Fruit fly (Drosophila melanogaster) whole organism, prepupa: ENCODE measurements around the gene mip130.
A peak's percentile ranks its signal among the peaks of the same experiment; 100 is the strongest.

Source experiments
- CG10631 ChIP-seq: fragments of 200-800 bp; sonication (Bioruptor generic); optimal IDR thresholded peaks from 2 replicates; lab custom pipeline; 2016; ENCODE audit warnings: missing biosample characterization, missing genetic modification characterization
- CG11294 ChIP-seq: fragments of 200-800 bp; sonication (Bioruptor generic); IDR thresholded peaks from 2 replicates; pipeline ENCODE4 v1.3.6; 2022; ENCODE audit warnings: missing biosample characterization, missing genetic modification characterization
- CG11762 ChIP-seq: fragments of 200-800 bp; sonication (Bioruptor generic); optimal IDR thresholded peaks from 3 replicates; lab custom pipeline; 2016; ENCODE audit warnings: missing biosample characterization, missing genetic modification characterization; ENCODE audit not compliant: insufficient read depth
- CG15336 ChIP-seq: fragments of 200-800 bp; sonication (Bioruptor generic); IDR thresholded peaks from 2 replicates; pipeline ENCODE4 v1.3.6; 2022; ENCODE audit warnings: missing biosample characterization, missing genetic modification characterization
- CG1621 ChIP-seq: fragments of 200-800 bp; sonication (Bioruptor generic); optimal IDR thresholded peaks from 3 replicates; lab custom pipeline; 2018; ENCODE audit warnings: missing biosample characterization, mild to moderate bottlenecking, missing genetic modification characterization
- CG3032 ChIP-seq: fragments of 200-800 bp; optimal IDR thresholded peaks from 2 replicates; lab custom pipeline; 2019; ENCODE audit warnings: missing biosample characterization, mild to moderate bottlenecking, missing genetic modification characterization, moderate library complexity
- CG31627 ChIP-seq: fragments of 200-800 bp; sonication (Bioruptor generic); optimal IDR thresholded peaks from 3 replicates; lab custom pipeline; 2016; ENCODE audit warnings: missing biosample characterization, missing genetic modification characterization
- CG32006 ChIP-seq: fragments of 200-800 bp; sonication (Bioruptor generic); optimal IDR thresholded peaks from 3 replicates; lab custom pipeline; 2017; ENCODE audit warnings: missing biosample characterization, mild to moderate bottlenecking, missing genetic modification characterization
- CG4318 ChIP-seq: fragments of 200-800 bp; sonication (Bioruptor generic); optimal IDR thresholded peaks from 3 replicates; lab custom pipeline; 2017; ENCODE audit warnings: missing biosample characterization, mild to moderate bottlenecking, missing genetic modification characterization
- CG6163 ChIP-seq: fragments of 200-800 bp; sonication (Bioruptor generic); IDR thresholded peaks from 3 replicates; pipeline ENCODE4 v1.3.6; 2022; ENCODE audit warnings: missing biosample characterization, missing genetic modification characterization
- CG6792 ChIP-seq: fragments of 200-800 bp; sonication (Bioruptor generic); optimal IDR thresholded peaks from 3 replicates; lab custom pipeline; 2016; ENCODE audit warnings: missing biosample characterization, missing genetic modification characterization
- CG6808 ChIP-seq: fragments of 200-800 bp; sonication (Bioruptor generic); optimal IDR thresholded peaks from 3 replicates; lab custom pipeline; 2017; ENCODE audit warnings: missing biosample characterization, missing genetic modification characterization, mild to moderate bottlenecking, moderate library complexity, missing genetic modification reagents
- CG6854 ChIP-seq: fragments of 200-800 bp; sonication (Bioruptor generic); optimal IDR thresholded peaks from 2 replicates; lab custom pipeline; 2017; ENCODE audit warnings: missing biosample characterization, mild to moderate bottlenecking, missing genetic modification characterization
- CG7368 ChIP-seq: fragments of 200-800 bp; sonication (Bioruptor generic); optimal IDR thresholded peaks from 3 replicates; lab custom pipeline; 2016; ENCODE audit warnings: missing biosample characterization, missing genetic modification characterization
- CG8319 ChIP-seq: fragments of 200-800 bp; sonication (Bioruptor generic); optimal IDR thresholded peaks from 3 replicates; lab custom pipeline; 2016; ENCODE audit warnings: missing biosample characterization, missing genetic modification characterization
- CG9139 ChIP-seq: fragments of 200-800 bp; sonication (Bioruptor generic); optimal IDR thresholded peaks from 3 replicates; lab custom pipeline; 2017; ENCODE audit warnings: missing biosample characterization, mild to moderate bottlenecking, missing genetic modification characterization
- Eip75B ChIP-seq: fragments of 200-800 bp; sonication (Bioruptor generic); optimal IDR thresholded peaks from 3 replicates; lab custom pipeline; 2016; ENCODE audit warnings: missing biosample characterization, missing genetic modification characterization
- Eip78C ChIP-seq: fragments of 200-800 bp; sonication (Bioruptor generic); peaks from one replicate; lab custom pipeline; 2016; ENCODE audit warnings: missing biosample characterization, missing genetic modification characterization
- Ets21C ChIP-seq: fragments of 200-800 bp; sonication (Bioruptor generic); optimal IDR thresholded peaks from 3 replicates; lab custom pipeline; 2016; ENCODE audit warnings: missing biosample characterization, missing genetic modification characterization
- Gug ChIP-seq: fragments of 200-800 bp; sonication (Bioruptor generic); IDR thresholded peaks from 2 replicates; pipeline ENCODE4 v1.3.6; 2022; ENCODE audit warnings: missing biosample characterization, missing genetic modification characterization
- Lpt ChIP-seq: fragments of 200-800 bp; sonication (Bioruptor generic); optimal IDR thresholded peaks from 3 replicates; lab custom pipeline; 2016; ENCODE audit warnings: missing biosample characterization, missing genetic modification characterization
- Met ChIP-seq: fragments of 200-800 bp; sonication (Bioruptor generic); optimal IDR thresholded peaks from 3 replicates; lab custom pipeline; 2016; ENCODE audit warnings: missing biosample characterization, missing genetic modification characterization
- OdsH ChIP-seq: fragments of 200-800 bp; sonication (Bioruptor generic); optimal IDR thresholded peaks from 3 replicates; lab custom pipeline; 2016; ENCODE audit warnings: missing biosample characterization, missing genetic modification characterization
- Smox ChIP-seq: fragments of 200-800 bp; sonication (Bioruptor generic); optimal IDR thresholded peaks from 3 replicates; lab custom pipeline; 2016; ENCODE audit warnings: missing biosample characterization, missing genetic modification characterization
- Sox102F ChIP-seq: fragments of 200-800 bp; sonication (Bioruptor generic); optimal IDR thresholded peaks from 2 replicates; lab custom pipeline; 2016; ENCODE audit warnings: missing biosample characterization, mild to moderate bottlenecking, missing genetic modification characterization
- Sox14 ChIP-seq: fragments of 200-800 bp; sonication (Bioruptor generic); optimal IDR thresholded peaks from 3 replicates; lab custom pipeline; 2016; ENCODE audit warnings: missing biosample characterization, missing genetic modification characterization
- achi ChIP-seq: fragments of 200-800 bp; sonication (Bioruptor generic); optimal IDR thresholded peaks from 3 replicates; lab custom pipeline; 2016; ENCODE audit warnings: missing biosample characterization, missing genetic modification characterization
- acj6 ChIP-seq: fragments of 200-800 bp; sonication (Bioruptor generic); optimal IDR thresholded peaks from 3 replicates; lab custom pipeline; 2016; ENCODE audit warnings: missing biosample characterization, missing genetic modification characterization
- cyc ChIP-seq: fragments of 200-800 bp; sonication (Bioruptor generic); optimal IDR thresholded peaks from 3 replicates; lab custom pipeline; 2016; ENCODE audit warnings: missing biosample characterization, missing genetic modification characterization
- dac ChIP-seq: fragments of 200-800 bp; sonication (Bioruptor generic); optimal IDR thresholded peaks from 2 replicates; lab custom pipeline; 2017; ENCODE audit warnings: missing biosample characterization, mild to moderate bottlenecking, missing genetic modification characterization
- fd59A ChIP-seq: fragments of 200-800 bp; sonication (Bioruptor generic); optimal IDR thresholded peaks from 2 replicates; lab custom pipeline; 2017; ENCODE audit warnings: missing biosample characterization, mild to moderate bottlenecking, missing genetic modification characterization, missing genetic modification reagents
- fd85E ChIP-seq: fragments of 200-800 bp; sonication (Bioruptor generic); optimal IDR thresholded peaks from 3 replicates; lab custom pipeline; 2016; ENCODE audit warnings: missing biosample characterization, missing genetic modification characterization
- fkh ChIP-seq: fragments of 200-800 bp; sonication (Bioruptor generic); optimal IDR thresholded peaks from 3 replicates; lab custom pipeline; 2017; ENCODE audit warnings: missing biosample characterization, mild to moderate bottlenecking, missing genetic modification characterization, moderate library complexity
- net ChIP-seq: fragments of 200-800 bp; sonication (Bioruptor generic); optimal IDR thresholded peaks from 3 replicates; lab custom pipeline; 2016; ENCODE audit warnings: missing biosample characterization, missing genetic modification characterization
- salr ChIP-seq, 2 experiments: fragments of 200-800 bp; sonication (Bioruptor generic); optimal IDR thresholded peaks; 3 replicates each; lab custom pipeline; 2016 to 2018; ENCODE audit warnings: missing biosample characterization in 2 of 2, missing genetic modification characterization in 2 of 2, mild to moderate bottlenecking in 1 of 2
- ss ChIP-seq, 2 experiments: fragments of 200-800 bp; sonication (Bioruptor generic); optimal IDR thresholded peaks; 2 replicates in 1 of 2; 3 replicates in 1 of 2; lab custom pipeline; 2017 to 2018; ENCODE audit warnings: mild to moderate bottlenecking in 2 of 2, missing biosample characterization in 2 of 2, missing genetic modification characterization in 2 of 2, moderate library complexity in 1 of 2
- svp ChIP-seq: fragments of 200-800 bp; sonication (Bioruptor generic); peaks from one replicate; lab custom pipeline; 2016; ENCODE audit warnings: missing biosample characterization, missing genetic modification characterization
- topi ChIP-seq: fragments of 200-800 bp; sonication (Bioruptor generic); optimal IDR thresholded peaks from 3 replicates; lab custom pipeline; 2016; ENCODE audit warnings: missing biosample characterization, missing genetic modification characterization
- vri ChIP-seq: fragments of 200-800 bp; sonication (Bioruptor generic); optimal IDR thresholded peaks from 3 replicates; lab custom pipeline; 2016; ENCODE audit warnings: missing biosample characterization, mild to moderate bottlenecking, missing genetic modification characterization

Gene mip130

DNA sequence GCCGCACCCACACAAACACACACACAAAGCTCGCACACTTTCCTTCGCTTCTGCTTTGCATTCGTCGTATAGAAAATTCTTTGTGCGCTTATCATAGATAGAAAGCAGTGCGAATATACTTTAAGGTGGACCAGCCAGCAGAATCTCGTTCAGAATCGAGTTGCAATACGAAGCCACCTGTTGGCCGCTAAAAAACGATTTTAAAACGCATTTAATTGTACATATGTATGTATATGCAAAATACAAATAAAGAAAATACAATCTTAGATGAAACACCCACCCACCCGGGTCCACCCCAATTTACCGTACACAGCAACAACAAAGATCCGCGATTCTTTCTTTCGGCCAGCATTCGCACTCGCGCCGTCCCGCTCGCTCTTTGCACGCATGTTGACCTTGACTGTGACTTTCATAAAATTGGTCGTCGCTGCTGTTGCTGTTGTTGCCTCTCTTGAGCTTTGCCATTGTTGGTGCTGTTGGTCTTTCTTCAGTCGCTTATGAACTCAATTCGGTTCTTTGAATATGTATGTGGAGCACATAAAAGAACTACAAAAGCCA lies 40.5 kb downstream of the mip130 start (continued):
- TF ChIP-seq Eip78C (GFP tag; lab: Kevin White, UChicago) (peak; percentile 94), Smox (GFP tag; lab: Kevin White, UChicago) (peak; percentile 89), CG6792 (GFP tag; lab: Kevin White, UChicago) (peak; percentile 89), CG15336 (peak; percentile 97), CG32006 (peak; percentile 92), CG6854 (peak; percentile 89), CG3032 (tag; lab: Kevin White, UChicago) (peak; percentile 79), CG7368 (GFP tag; lab: Kevin White, UChicago) (peak; percentile 76), cyc (GFP tag; lab: Kevin White, UChicago) (peak; percentile 84), CG11762 (GFP tag; lab: Kevin White, UChicago) (peak; percentile 86), salr (GFP tag; optimal IDR thresholded peaks at IDR 0.05; lab: Kevin White, UChicago) (peak; percentile 69 to 89), net (GFP tag; lab: Kevin White, UChicago) (peak; percentile 92), CG4318 (GFP tag; lab: Kevin White, UChicago) (peak; percentile 81), CG11294 (GFP tag; lab: Robert Waterston, UW) (peak; percentile 88), ss (GFP tag; optimal IDR thresholded peaks at IDR 0.05; lab: Kevin White, UChicago) (peak; percentile 61 to 83), acj6 (GFP tag; lab: Kevin White, UChicago) (peak; percentile 90), Gug (GFP tag; lab: Robert Waterston, UW) (peak; percentile 93), fd85E (GFP tag; lab: Kevin White, UChicago) (peak; percentile 57), svp (GFP tag; lab: Kevin White, UChicago) (peak; percentile 88), Lpt (peak; percentile 85), dac (peak; percentile 74), fkh (GFP tag; lab: Kevin White, UChicago) (no peak), Ets21C (GFP tag; lab: Kevin White, UChicago) (peak; percentile 79)

dm6 chrX:1949598-1949997 lies 41.6 kb downstream of the mip130 start:
- no peak for TF ChIP-seq OdsH (GFP tag; lab: Kevin White, UChicago)
- no peak for TF ChIP-seq acj6 (GFP tag; lab: Kevin White, UChicago)
- TF ChIP-seq Met (GFP tag; lab: Kevin White, UChicago) = no peak
- TF ChIP-seq Eip75B (GFP tag; lab: Kevin White, UChicago) = no peak
- peak; percentile 75 for TF ChIP-seq svp (GFP tag; lab: Kevin White, UChicago)

DNA sequence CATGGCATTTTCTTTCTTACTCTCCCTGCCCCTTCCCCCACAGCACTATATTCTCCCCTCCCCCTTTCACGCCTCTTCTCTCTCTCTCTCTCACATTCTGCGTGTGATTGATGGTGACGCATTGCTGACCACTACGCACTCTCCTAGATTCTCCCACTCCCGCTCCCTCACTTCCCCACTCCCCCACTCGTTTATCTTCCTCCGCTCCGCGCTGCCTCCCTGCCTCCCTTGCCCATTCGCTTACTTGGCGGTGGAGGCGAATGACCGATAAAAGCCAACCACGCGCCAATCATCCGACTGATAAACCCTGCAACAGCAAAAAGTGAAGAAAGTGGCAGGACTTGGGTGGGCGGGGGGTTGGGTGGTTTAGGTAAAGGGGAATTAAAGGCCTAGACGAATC lies 42.3 kb downstream of the mip130 start:
- peak; percentile 29 for TF ChIP-seq vri (GFP tag; lab: Kevin White, UChicago)
- TF ChIP-seq Lpt = peak; percentile 43
- TF ChIP-seq fd59A (GFP tag; lab: Kevin White, UChicago) = no peak
- TF ChIP-seq ss (GFP tag; optimal IDR thresholded peaks at IDR 0.05; lab: Kevin White, UChicago) = peak in 1 of 2 experiments; percentile 33
- peak; percentile 32 for TF ChIP-seq Met (GFP tag; lab: Kevin White, UChicago)
- peak; percentile 65 for TF ChIP-seq svp (GFP tag; lab: Kevin White, UChicago)
- TF ChIP-seq OdsH (GFP tag; lab: Kevin White, UChicago) = no peak
- TF ChIP-seq, all 60 proteins: peak for 5

DNA sequence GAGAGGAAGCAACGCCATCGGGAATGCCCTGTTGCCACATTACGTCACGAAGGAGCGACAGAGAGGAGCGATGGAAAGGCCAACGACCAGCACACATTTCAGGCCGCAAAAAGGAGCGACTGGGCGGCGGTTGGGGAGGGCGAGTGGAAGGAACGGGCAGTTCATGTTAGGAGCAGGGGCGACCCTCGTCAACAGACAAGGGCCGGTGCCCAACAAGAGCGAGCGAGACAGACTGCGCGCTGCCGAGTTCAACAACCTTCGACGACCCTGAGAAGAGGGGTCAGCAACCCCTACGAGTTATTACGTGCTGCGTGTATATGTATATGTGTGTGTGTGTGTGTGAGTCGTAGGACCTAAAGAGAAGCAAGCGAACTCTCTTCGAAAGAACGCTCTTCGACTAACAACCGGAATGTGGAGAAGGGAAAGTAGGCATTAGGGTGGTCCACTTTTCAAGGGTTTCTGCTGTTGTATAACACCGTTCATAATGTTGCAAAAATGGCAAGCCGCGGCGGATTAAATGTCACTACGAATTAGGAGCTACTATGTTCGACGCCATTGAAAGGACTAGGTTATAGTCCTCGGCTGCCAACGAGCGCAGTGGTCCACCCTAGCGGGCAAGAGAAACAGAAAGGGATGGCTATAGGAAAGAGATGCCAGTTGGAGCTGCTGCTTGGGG lies 43.5 kb downstream of the mip130 start:
- TF ChIP-seq CG9139 (peak; percentile 96), vri (GFP tag; lab: Kevin White, UChicago) (peak; percentile 98), CG1621 (tag; lab: Kevin White, UChicago) (peak; percentile 99), Sox14 (peak; percentile 99), CG7368 (GFP tag; lab: Kevin White, UChicago) (peak; percentile 99), CG6808 (GFP tag; lab: Kevin White, UChicago) (peak; percentile 97), CG6792 (GFP tag; lab: Kevin White, UChicago) (peak; percentile 99), OdsH (GFP tag; lab: Kevin White, UChicago) (peak; percentile 99), achi (peak; percentile 99), fkh (GFP tag; lab: Kevin White, UChicago) (peak; percentile 77), topi (GFP tag; lab: Kevin White, UChicago) (peak; percentile 99), CG11294 (GFP tag; lab: Robert Waterston, UW) (peak; percentile 95), CG8319 (GFP tag; lab: Kevin White, UChicago) (peak; percentile 99), Smox (GFP tag; lab: Kevin White, UChicago) (peak; percentile 99), CG15336 (peak; percentile 98), Eip78C (GFP tag; lab: Kevin White, UChicago) (peak; percentile 100), Sox102F (GFP tag; lab: Kevin White, UChicago) (peak; percentile 99), Lpt (peak; percentile 99), CG10631 (GFP tag; lab: Kevin White, UChicago) (peak; percentile 99), Met (GFP tag; lab: Kevin White, UChicago) (peak; percentile 99), CG4318 (GFP tag; lab: Kevin White, UChicago) (peak; percentile 96), CG6163 (GFP tag; lab: Robert Waterston, UW) (peak; percentile 99), fd85E (GFP tag; lab: Kevin White, UChicago) (peak; percentile 98), CG6854 (peak; percentile 99), CG31627 (GFP tag; lab: Kevin White, UChicago) (peak; percentile 99), CG32006 (peak; percentile 97), CG11762 (GFP tag; lab: Kevin White, UChicago) (peak; percentile 98)
